Worm (Caenorhabditis elegans) whole organism, midembryonic: ENCODE measurements around the gene W04E12.4.
"Not testable (repeated sequence)": the region's sequence is repeated elsewhere in the genome, so short reads cannot be mapped to it uniquely, and the experiment has no call there.

Source experiments
- T22C8.4 ChIP-seq: fragments of 200-800 bp; sonication (Bioruptor generic); IDR thresholded peaks from 2 replicates; pipeline ENCODE4 v1.3.6; 2022; ENCODE audit warnings: missing genetic modification characterization, missing compliant biosample characterization
- flt-1 ChIP-seq: fragments of 200-800 bp; sonication (Bioruptor generic); IDR thresholded peaks from 2 replicates; pipeline ENCODE4 v1.3.6; 2022; ENCODE audit warnings: missing genetic modification characterization, missing compliant biosample characterization
- ztf-23 ChIP-seq: fragments of 200-800 bp; sonication (Bioruptor generic); IDR thresholded peaks from 2 replicates; pipeline ENCODE4 v1.3.6; 2022; ENCODE audit warnings: missing genetic modification reagents, missing genetic modification characterization, missing compliant biosample characterization

DNA sequence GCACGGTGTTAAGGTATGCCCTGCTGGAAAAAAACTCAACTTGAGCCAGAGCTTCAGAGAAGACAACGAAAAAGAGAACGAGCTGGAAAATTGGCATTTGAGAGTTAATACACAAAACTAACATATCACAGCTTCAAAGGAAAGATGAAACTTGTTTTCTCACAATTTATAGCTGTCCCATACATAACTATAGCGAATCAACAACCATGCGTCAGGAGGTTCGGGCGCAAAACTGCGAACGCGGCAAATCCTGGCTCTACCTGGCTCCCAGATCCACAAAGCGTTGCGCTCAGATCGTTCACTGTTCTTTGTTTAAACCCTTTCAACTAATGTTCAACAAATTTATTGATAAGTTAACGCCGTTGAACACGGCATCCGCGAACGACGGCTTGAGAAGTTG, 31.8 kb upstream of the W04E12.4 start, which contains the start of gene Y43F8C.23:
- not testable (repeated sequence) for TF ChIP-seq ztf-23; flt-1; T22C8.4 (GFP tag; lab: Robert Waterston, UW)
